Worm (Caenorhabditis elegans) whole organism, L2 larva: ENCODE data around the gene K01A2.6.

ENCODE experiments used
- ZK546.5 ChIP-seq: sonication (generic microtip); optimal IDR thresholded peaks from 2 replicates; lab custom pipeline; 2017; ENCODE audit warnings: missing biosample characterization, missing genetic modification characterization
- alr-1 ChIP-seq: fragments of 150-350 bp; optimal IDR thresholded peaks from 2 replicates; lab custom pipeline; 2014; ENCODE audit warnings: missing biosample characterization, missing genetic modification characterization
- blmp-1 ChIP-seq: sonication (generic microtip); optimal IDR thresholded peaks from 2 replicates; lab custom pipeline; 2017; ENCODE audit warnings: missing genetic modification characterization, mild to moderate bottlenecking, missing compliant biosample characterization, antibody characterized with exemption, moderate library complexity; ENCODE audit not compliant: insufficient read depth
- egl-27 ChIP-seq: sonication (generic microtip); optimal IDR thresholded peaks from 3 replicates; lab custom pipeline; 2017; ENCODE audit warnings: missing biosample characterization, missing genetic modification reagents, missing genetic modification characterization
- elt-3 ChIP-seq: sonication (generic microtip); optimal IDR thresholded peaks from 2 replicates; lab custom pipeline; 2017; ENCODE audit warnings: missing biosample characterization, missing genetic modification characterization
- fos-1 ChIP-seq: fragments of 150-350 bp; optimal IDR thresholded peaks from 2 replicates; lab custom pipeline; 2014; ENCODE audit warnings: missing biosample characterization, missing genetic modification characterization
- lin-39 ChIP-seq: fragments of 150-350 bp; optimal IDR thresholded peaks from 2 replicates; lab custom pipeline; 2014; ENCODE audit warnings: missing biosample characterization, missing genetic modification reagents, missing genetic modification characterization
- nhr-11 ChIP-seq: fragments of 150-350 bp; optimal IDR thresholded peaks from 2 replicates; lab custom pipeline; 2014; ENCODE audit warnings: missing biosample characterization, missing genetic modification characterization
- nhr-129 ChIP-seq: fragments of 150-350 bp; optimal IDR thresholded peaks from 2 replicates; lab custom pipeline; 2014; ENCODE audit warnings: missing biosample characterization, missing genetic modification characterization
- nhr-25 ChIP-seq: fragments of 150-350 bp; sonication (generic microtip); optimal IDR thresholded peaks from 3 replicates; lab custom pipeline; 2014; ENCODE audit warnings: missing biosample characterization, missing genetic modification characterization
- nhr-77 ChIP-seq: fragments of 150-350 bp; optimal IDR thresholded peaks from 2 replicates; lab custom pipeline; 2014; ENCODE audit warnings: missing biosample characterization, missing genetic modification characterization
- unc-62 ChIP-seq: fragments of 150-350 bp; optimal IDR thresholded peaks from 2 replicates; lab custom pipeline; 2014; ENCODE audit warnings: missing biosample characterization, missing genetic modification reagents, missing genetic modification characterization

DNA sequence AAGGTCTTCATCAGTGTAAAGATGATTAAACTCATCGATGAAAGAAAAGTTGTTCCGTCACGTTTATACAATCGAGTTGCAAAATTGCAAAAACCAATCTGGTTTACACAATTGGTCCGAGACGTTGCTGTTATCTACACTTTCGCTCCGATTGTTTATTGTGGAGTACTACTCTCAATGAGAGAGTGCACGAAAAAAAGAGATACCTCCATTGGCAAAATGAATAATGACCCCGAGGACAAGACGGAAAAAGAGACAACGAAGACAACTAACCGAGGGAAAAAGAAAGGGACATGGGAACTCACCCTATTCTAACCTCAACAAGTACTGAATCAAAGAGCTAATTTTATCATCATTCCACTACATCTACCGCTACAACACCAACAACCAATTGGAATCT, 13.8 kb downstream of the K01A2.6 start:
- TF ChIP-seq unc-62 (GFP tag; lab: Kevin White, UChicago) = no peak
- TF ChIP-seq lin-39 = no peak
- no peak for TF ChIP-seq nhr-77 (tag; lab: Kevin White, UChicago)
- TF ChIP-seq fos-1 (tag; lab: Kevin White, UChicago) = no peak
- TF ChIP-seq alr-1 (tag; lab: Kevin White, UChicago) = no peak
- no peak for TF ChIP-seq elt-3 (tag; lab: Kevin White, UChicago)
- peak; percentile 32 for TF ChIP-seq nhr-129 (tag; lab: Kevin White, UChicago)
- no peak for TF ChIP-seq blmp-1 (tag; lab: Kevin White, UChicago)
- no peak for TF ChIP-seq nhr-11 (tag; lab: Kevin White, UChicago)
- no peak for TF ChIP-seq nhr-25 (tag; lab: Kevin White, UChicago)
- TF ChIP-seq ZK546.5 (tag; lab: Kevin White, UChicago) = no peak
- no peak for TF ChIP-seq egl-27 (tag; lab: Kevin White, UChicago)
